Fruit fly (Drosophila melanogaster) whole organism, wandering third instar larva: ENCODE measurements around the gene t-Grip84.

Experiments used
- CrebA ChIP-seq: fragments of 200-800 bp; sonication (Bioruptor generic); optimal IDR thresholded peaks from 2 replicates; lab custom pipeline; 2016; ENCODE audit warnings: missing biosample characterization, mild to moderate bottlenecking, missing genetic modification characterization, borderline replicate concordance
- Myc ChIP-seq: fragments of >200 bp; optimal IDR thresholded peaks from 2 replicates; lab custom pipeline; 2017
- N ChIP-seq: fragments of >200 bp; optimal IDR thresholded peaks from 2 replicates; lab custom pipeline; 2018; ENCODE audit warnings: missing biosample characterization, missing external identifiers, missing genetic modification characterization
- Vsx2 ChIP-seq: fragments of 200-300, 225-300 bp; sonication (Bioruptor generic); optimal IDR thresholded peaks from 2 replicates; lab custom pipeline; 2018; ENCODE audit warnings: missing biosample characterization, missing genetic modification characterization; ENCODE audit not compliant: partially characterized antibody
- fru ChIP-seq: fragments of 200-800 bp; sonication (Bioruptor generic); optimal IDR thresholded peaks from 3 replicates; lab custom pipeline; 2016; ENCODE audit warnings: missing biosample characterization, mild to moderate bottlenecking, missing genetic modification characterization
- h ChIP-seq: fragments of 200-800 bp; sonication (Bioruptor generic); optimal IDR thresholded peaks from 3 replicates; lab custom pipeline; 2016; ENCODE audit warnings: missing biosample characterization, mild to moderate bottlenecking, missing genetic modification characterization
- sv ChIP-seq: fragments of 200-800 bp; sonication (Bioruptor generic); optimal IDR thresholded peaks from 3 replicates; lab custom pipeline; 2016; ENCODE audit warnings: missing biosample characterization, missing genetic modification characterization
- usp ChIP-seq: fragments of >200 bp; optimal IDR thresholded peaks from 2 replicates; lab custom pipeline; 2017; ENCODE audit warnings: missing biosample characterization, missing genetic modification characterization

- TF ChIP-seq sv (GFP tag; lab: Kevin White, UChicago): no peak
- no peak for TF ChIP-seq N (GFP tag; lab: Kevin White, UChicago)
- no peak for TF ChIP-seq Myc (lab: Kevin White, UChicago)
- TF ChIP-seq usp (GFP tag; lab: Kevin White, UChicago): no peak
- no peak for TF ChIP-seq CrebA (GFP tag; lab: Kevin White, UChicago)
- no peak for TF ChIP-seq h (GFP tag; lab: Kevin White, UChicago)
- TF ChIP-seq fru (GFP tag; lab: Kevin White, UChicago): no peak
- TF ChIP-seq Vsx2 (GFP tag; lab: Kevin White, UChicago): no peak
Measured at dm6 chr3L:7559937-7560336, 30.9 kb downstream of the t-Grip84 start, which contains the start of gene CG14837.
